Worm (Caenorhabditis elegans): ENCODE results near the gene ZC190.10.

DNA sequence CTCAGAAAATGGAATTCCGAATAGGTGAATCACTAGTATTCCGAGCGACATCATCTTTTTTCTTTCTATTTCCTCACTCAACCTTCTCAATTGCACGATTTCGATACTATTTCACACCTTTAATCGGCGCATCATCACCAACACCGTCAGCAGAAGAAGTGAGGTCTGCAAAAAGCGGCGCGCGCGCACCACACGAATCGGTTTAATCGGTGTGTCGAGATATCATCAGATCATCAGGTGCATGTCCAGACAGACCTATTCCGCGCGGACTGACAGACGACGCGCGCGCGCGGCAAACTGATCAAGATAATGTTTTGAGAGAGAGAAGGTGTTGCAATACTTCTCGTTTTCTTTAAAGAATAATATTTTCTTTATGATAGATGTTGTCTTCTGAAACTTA lies 35.6 kb downstream of the ZC190.10 start:
- TF ChIP-seq unc-86 (tag; optimal IDR thresholded peaks at IDR 0.05) (no peak), tbx-2 (tag; optimal IDR thresholded peaks at IDR 0.05) (no peak), pag-3 (tag; optimal IDR thresholded peaks at IDR 0.05; ENCODE audit: borderline replicate concordance, insufficient read depth) (no peak), blmp-1 (tag; optimal IDR thresholded peaks at IDR 0.05) (peak; percentile 73), ama-1 (optimal IDR thresholded peaks at IDR 0.05) (no peak), rnt-1 (tag; optimal IDR thresholded peaks at IDR 0.05) (peak; percentile 22)
